Worm (Caenorhabditis elegans): ENCODE measurements around the gene pinn-4.

Gene pinn-4

ce11 chrII:13446597-13446996, 43.8 kb downstream of the pinn-4 start:
- TF ChIP-seq unc-62 (GFP tag; optimal IDR thresholded peaks at IDR 0.05), result no peak

DNA sequence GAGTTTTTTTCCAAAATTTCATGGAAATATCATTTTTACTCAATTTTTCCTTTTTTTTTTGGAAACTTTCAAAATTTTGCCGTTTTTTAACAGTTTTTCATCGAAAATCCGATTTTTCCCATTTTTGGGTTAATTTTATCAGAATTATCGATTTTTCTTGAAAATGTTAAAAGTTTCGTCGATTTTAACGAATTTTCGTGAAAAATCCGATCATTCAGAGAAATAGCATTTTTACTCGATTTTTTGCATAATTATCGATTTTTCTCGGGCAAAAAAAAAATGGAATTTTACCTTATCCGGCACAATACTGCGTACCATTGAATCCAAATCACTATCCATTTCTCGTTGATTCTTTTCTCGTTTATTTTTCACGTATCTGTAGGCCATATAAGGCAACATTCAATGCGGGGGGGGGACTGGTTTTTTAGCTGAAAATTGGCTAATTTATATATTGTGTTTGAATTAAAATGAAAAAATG, 44.4 kb downstream of the pinn-4 start, which contains the start of gene tbc-14:
tbc-14 (minus strand) TSS at position 428 of the 478 bp plus-strand sequence.
- no peak for TF ChIP-seq unc-62 (GFP tag; optimal IDR thresholded peaks at IDR 0.05)

- TF ChIP-seq unc-62 (GFP tag; optimal IDR thresholded peaks at IDR 0.05), result no peak
These were observed 44.9 kb downstream of the pinn-4 start for ce11 chrII:13447668-13448067.

DNA sequence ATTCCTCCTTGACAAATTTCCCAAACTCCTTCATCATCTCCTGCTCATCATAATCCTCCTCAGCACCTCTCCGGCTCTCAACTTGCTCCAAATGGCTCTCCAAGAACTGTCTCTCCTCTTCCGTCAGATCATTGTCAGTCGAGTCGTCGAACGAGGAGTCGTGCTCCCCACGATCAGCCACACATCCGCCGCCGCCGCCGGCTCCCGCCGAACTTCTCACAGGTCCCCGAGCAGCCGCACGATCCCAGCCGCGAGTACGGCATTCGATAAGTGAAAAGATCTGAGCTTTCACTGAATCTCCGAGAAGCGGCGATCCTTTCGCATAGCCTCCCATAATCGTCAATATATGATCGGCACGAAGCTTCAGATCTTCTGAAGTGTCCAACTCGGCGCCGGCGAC, 48.5 kb downstream of the pinn-4 start:
- no peak for TF ChIP-seq unc-62 (GFP tag; optimal IDR thresholded peaks at IDR 0.05)
